Worm (Caenorhabditis elegans) whole organism, L1 larva: Measurements from ENCODE around the gene K08D8.3.

ENCODE experiments used
- blmp-1 ChIP-seq: fragments of 150-350 bp; optimal IDR thresholded peaks from 2 replicates; lab custom pipeline; 2014; ENCODE audit warnings: missing biosample characterization, missing genetic modification characterization
- efl-1 ChIP-seq, 4 experiments: fragments of 150-350 bp; optimal IDR thresholded peaks in 3 of 4; peaks in 1 of 4; 1 replicate in 1 of 4; 2 replicates in 3 of 4; lab custom pipeline; 2014; ENCODE audit warnings: missing biosample characterization in 2 of 4, missing genetic modification characterization in 2 of 4, missing genetic modification reagents in 2 of 4
- elt-3 ChIP-seq, 6 experiments: fragments of 150-350 bp in 1 of 6; sonication (generic microtip); optimal IDR thresholded peaks; 2 replicates each; lab custom pipeline; 2017 to 2018; ENCODE audit warnings: missing biosample characterization in 6 of 6, missing genetic modification characterization in 6 of 6, inconsistent platforms in 1 of 6
- lin-39 ChIP-seq: fragments of 150-350 bp; optimal IDR thresholded peaks from 2 replicates; lab custom pipeline; 2014; ENCODE audit warnings: missing biosample characterization, missing genetic modification reagents, missing genetic modification characterization
- lsy-2 ChIP-seq, 2 experiments: fragments of 150-350 bp; optimal IDR thresholded peaks; 2 replicates each; lab custom pipeline; 2014; ENCODE audit warnings: missing biosample characterization in 2 of 2, missing genetic modification characterization in 2 of 2
- mdl-1 ChIP-seq, 2 experiments: fragments of 150-350 bp; optimal IDR thresholded peaks; 2 replicates each; lab custom pipeline; 2014 to 2017; ENCODE audit warnings: missing biosample characterization in 2 of 2, missing genetic modification characterization in 2 of 2, inconsistent platforms in 1 of 2
- mep-1 ChIP-seq: fragments of 150-350 bp; optimal IDR thresholded peaks from 2 replicates; lab custom pipeline; 2014; ENCODE audit warnings: missing biosample characterization, missing genetic modification characterization
- nhr-76 ChIP-seq: sonication (generic microtip); optimal IDR thresholded peaks from 2 replicates; lab custom pipeline; 2017; ENCODE audit warnings: missing biosample characterization, missing genetic modification characterization
- nhr-77 ChIP-seq: fragments of 150-350 bp; optimal IDR thresholded peaks from 2 replicates; lab custom pipeline; 2014; ENCODE audit warnings: missing biosample characterization, missing genetic modification characterization
- snpc-4 ChIP-seq: fragments of 150-350 bp; optimal IDR thresholded peaks from 2 replicates; lab custom pipeline; 2014; ENCODE audit warnings: missing biosample characterization, missing genetic modification characterization
- tbx-2 ChIP-seq: sonication (generic microtip); optimal IDR thresholded peaks from 2 replicates; lab custom pipeline; 2016; ENCODE audit warnings: missing genetic modification characterization, missing compliant biosample characterization
- tlp-1 ChIP-seq: fragments of 150-350 bp; optimal IDR thresholded peaks from 2 replicates; lab custom pipeline; 2014; ENCODE audit warnings: missing biosample characterization, missing genetic modification characterization
- ztf-11 ChIP-seq, 2 experiments: sonication (generic microtip); optimal IDR thresholded peaks; 2 replicates each; lab custom pipeline; 2016 to 2017; ENCODE audit warnings: missing genetic modification characterization in 2 of 2, missing biosample characterization in 1 of 2, missing compliant biosample characterization in 1 of 2

ce11 chrIV:12920553-12920952, 14.1 kb upstream of the K08D8.3 start:
- TF ChIP-seq blmp-1 (tag; lab: Kevin White, UChicago) (no peak), tbx-2 (tag; lab: Kevin White, UChicago) (no peak), mep-1 (tag; lab: Kevin White, UChicago) (no peak), elt-3 (tag; optimal IDR thresholded peaks at IDR 0.05; lab: Kevin White, UChicago) (no peak), nhr-76 (tag; lab: Kevin White, UChicago) (no peak), lin-39 (no peak), snpc-4 (tag; lab: Kevin White, UChicago) (no peak), nhr-77 (tag; lab: Kevin White, UChicago) (no peak), efl-1 (optimal IDR thresholded peaks at IDR 0.05; lab: Kevin White, UChicago) (no peak), efl-1 (GFP tag; optimal IDR thresholded peaks at IDR 0.05 in 1 of 2; lab: Kevin White, UChicago) (no peak), mdl-1 (tag; optimal IDR thresholded peaks at IDR 0.05; lab: Kevin White, UChicago) (no peak), tlp-1 (no peak), ztf-11 (tag; optimal IDR thresholded peaks at IDR 0.05; lab: Kevin White, UChicago) (no peak), lsy-2 (tag; optimal IDR thresholded peaks at IDR 0.05; lab: Kevin White, UChicago) (no peak)
